Worm (Caenorhabditis elegans): ENCODE measurements around the gene nhr-188.

Gene nhr-188

DNA sequence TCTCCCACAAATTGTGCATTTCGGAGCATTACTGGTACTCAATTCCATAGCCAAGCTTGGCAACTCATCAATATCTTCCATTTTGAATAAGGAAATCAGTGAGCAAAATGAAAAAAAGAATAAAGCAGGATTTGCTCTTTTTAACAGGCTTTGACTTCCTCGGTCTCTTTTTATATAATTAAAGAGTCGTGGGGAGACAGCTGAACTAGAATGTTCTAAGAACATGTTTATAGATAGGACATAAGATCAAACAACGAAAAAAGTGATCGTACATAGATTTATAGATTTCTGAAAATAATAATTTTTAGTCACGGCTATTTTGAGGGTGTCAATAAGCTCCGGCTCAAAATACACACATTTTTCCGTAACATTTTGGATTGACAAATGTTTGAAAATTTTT, 2.5 kb upstream of the nhr-188 start, which contains the start of gene nhr-189:
Gene nhr-189, minus strand, starts transcription at position 121 of the 400 bp plus-strand sequence.
- TF ChIP-seq hif-1 (tag; optimal IDR thresholded peaks at IDR 0.05) (no peak), dpl-1 (GFP tag; optimal IDR thresholded peaks at IDR 0.05) (no peak), spr-3 (GFP tag; optimal IDR thresholded peaks at IDR 0.05) (no peak), ztf-11 (tag; optimal IDR thresholded peaks at IDR 0.05) (no peak), sdz-12 (GFP tag; optimal IDR thresholded peaks at IDR 0.05) (no peak), duxl-1 (tag; optimal IDR thresholded peaks at IDR 0.05; ENCODE audit: poor library complexity) (no peak), nhr-28 (tag; optimal IDR thresholded peaks at IDR 0.05) (no peak), T20F7.1 (GFP tag; optimal IDR thresholded peaks at IDR 0.05) (no peak), ceh-32 (tag; optimal IDR thresholded peaks at IDR 0.05; ENCODE audit: poor library complexity) (no peak), nhr-41 (GFP tag; IDR thresholded peaks at IDR 0.05) (no peak), mxl-3 (GFP tag; optimal IDR thresholded peaks at IDR 0.05) (no peak), ZK337.2 (GFP tag; IDR thresholded peaks at IDR 0.05) (no peak), Y75B8A.6 (GFP tag; IDR thresholded peaks at IDR 0.05) (no peak), ceh-28 (tag; optimal IDR thresholded peaks at IDR 0.05) (no peak), T26A8.4 (GFP tag; IDR thresholded peaks at IDR 0.05) (no peak), saeg-2 (GFP tag; IDR thresholded peaks at IDR 0.05) (no peak), nhr-48 (tag; optimal IDR thresholded peaks at IDR 0.05) (no peak)

DNA sequence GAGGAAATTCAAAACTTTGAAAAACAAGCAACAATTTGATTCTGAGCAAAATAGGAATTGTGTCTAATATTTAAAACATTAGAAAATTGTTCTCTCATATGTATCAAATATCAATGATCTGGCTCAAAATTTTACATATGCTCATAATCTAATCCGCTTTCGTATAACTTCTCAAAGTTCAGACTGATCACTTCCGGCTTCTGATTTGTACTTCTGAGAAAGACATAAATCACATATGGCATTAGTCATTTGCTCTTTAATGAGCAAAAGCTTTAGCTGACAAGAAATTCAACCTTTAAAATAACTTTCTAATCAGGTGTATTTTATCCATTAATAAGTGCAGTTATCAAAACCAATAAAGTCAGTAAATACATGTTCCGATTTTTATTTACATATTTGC, 1.7 kb downstream of the nhr-188 start:
- TF ChIP-seq nhr-11 (tag; optimal IDR thresholded peaks at IDR 0.05) (peak; percentile 8), lin-29 (GFP tag; IDR thresholded peaks at IDR 0.05) (no peak)

DNA sequence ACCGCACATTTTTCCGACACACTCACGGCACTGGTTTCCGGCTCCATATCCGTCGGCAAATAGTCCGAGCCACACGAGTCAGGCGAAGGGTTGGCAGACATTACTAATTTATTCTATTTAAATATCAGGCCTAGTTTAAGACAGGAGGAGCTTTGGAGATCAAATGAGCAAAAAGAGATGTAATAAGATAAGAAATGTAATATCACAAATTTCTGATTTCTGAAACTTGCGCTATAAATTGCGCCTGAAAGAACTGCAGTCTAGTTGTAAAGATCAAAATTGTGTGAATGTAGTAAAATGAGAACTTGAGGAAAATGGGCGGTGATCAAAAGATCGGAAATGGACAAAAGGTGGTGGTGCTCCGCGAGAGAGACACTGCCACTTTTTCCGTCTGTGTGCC, 2.8 kb downstream of the nhr-188 start, which contains the start of gene nhr-186:
Gene nhr-186, minus strand, starts transcription at position 101 of the 400 bp plus-strand sequence.
- TF ChIP-seq madf-5 (GFP tag; IDR thresholded peaks at IDR 0.05) (no peak), zfp-2 (tag; optimal IDR thresholded peaks at IDR 0.05) (no peak), zip-11 (GFP tag; IDR thresholded peaks at IDR 0.05) (no peak), nhr-41 (GFP tag; IDR thresholded peaks at IDR 0.05) (no peak), nhr-28 (tag; optimal IDR thresholded peaks at IDR 0.05) (no peak), nhr-10 (tag; optimal IDR thresholded peaks at IDR 0.05) (no peak), ztf-7 (tag; optimal IDR thresholded peaks at IDR 0.05) (no peak), hmg-1.1 (GFP tag; IDR thresholded peaks at IDR 0.05) (no peak), ceh-44 (GFP tag; IDR thresholded peaks at IDR 0.05) (no peak), lin-39 (tag; optimal IDR thresholded peaks at IDR 0.05) (no peak), duxl-1 (tag; optimal IDR thresholded peaks at IDR 0.05; ENCODE audit: poor library complexity) (no peak), ZK546.5 (tag; optimal IDR thresholded peaks at IDR 0.05) (no peak), sdz-12 (GFP tag; optimal IDR thresholded peaks at IDR 0.05) (no peak), tag-97 (GFP tag; IDR thresholded peaks at IDR 0.05) (no peak)

- TF ChIP-seq lin-39 (tag; optimal IDR thresholded peaks at IDR 0.05) (no peak), T20F7.1 (GFP tag; optimal IDR thresholded peaks at IDR 0.05) (peak; percentile 14), saeg-2 (GFP tag; IDR thresholded peaks at IDR 0.05) (no peak), pqm-1 (tag; optimal IDR thresholded peaks at IDR 0.05) (peak; percentile 67), nhr-77 (tag; optimal IDR thresholded peaks at IDR 0.05) (peak; percentile 67), sdz-12 (GFP tag; optimal IDR thresholded peaks at IDR 0.05) (no peak), dmd-6 (GFP tag; IDR thresholded peaks at IDR 0.05) (peak; percentile 80), hlh-30 (tag; optimal IDR thresholded peaks at IDR 0.05; ENCODE audit: insufficient read depth) (peak; percentile 1), nhr-28 (tag; optimal IDR thresholded peaks at IDR 0.05) (peak; percentile 86)
These were observed 5.9 kb downstream of the nhr-188 start for ce11 chrV:3851760-3852159.

- no peak for TF ChIP-seq aly-2 (tag; optimal IDR thresholded peaks at IDR 0.05)
- peak in 1 of 2 experiments; percentile 80 for TF ChIP-seq unc-62 (GFP tag; optimal IDR thresholded peaks at IDR 0.05 in 1 of 2)
- no peak for TF ChIP-seq unc-62 (tag; optimal IDR thresholded peaks at IDR 0.05)
These were observed 10.4 kb downstream of the nhr-188 start, which contains the start of gene nhr-185 for ce11 chrV:3847268-3847667. Gene nhr-185, minus strand, starts transcription at chrV:3847368.
